Fruit fly (Drosophila melanogaster) whole organism, embryonic: ENCODE results near the gene cnir.

Experiments used
- Antp ChIP-seq: fragments of 200-800 bp; sonication (Bioruptor generic); optimal IDR thresholded peaks from 3 replicates; lab custom pipeline; 2016; ENCODE audit warnings: missing biosample characterization, missing genetic modification characterization
- Bgb ChIP-seq: fragments of 200-800 bp; sonication (Bioruptor generic); IDR thresholded peaks from 2 replicates; pipeline ENCODE4 v1.3.6; 2022; ENCODE audit warnings: missing biosample characterization, missing genetic modification characterization; ENCODE audit not compliant: partially characterized antibody
- CG11093 ChIP-seq: fragments of 200-800 bp; sonication (Bioruptor generic); IDR thresholded peaks from 3 replicates; pipeline ENCODE4 v1.3.6; 2022; ENCODE audit warnings: missing biosample characterization, missing genetic modification characterization
- CG11456 ChIP-seq: fragments of 200-800 bp; sonication (Bioruptor generic); IDR thresholded peaks from 3 replicates; pipeline ENCODE4 v1.3.6; 2022; ENCODE audit warnings: missing biosample characterization, missing genetic modification characterization
- CG11560 ChIP-seq: fragments of 200-800 bp; sonication (Bioruptor generic); IDR thresholded peaks from 3 replicates; pipeline ENCODE4 v1.3.6; 2022; ENCODE audit warnings: missing biosample characterization, missing genetic modification characterization
- CG15269 ChIP-seq: fragments of 200-800 bp; sonication (Bioruptor generic); optimal IDR thresholded peaks from 2 replicates; lab custom pipeline; 2018; ENCODE audit warnings: missing biosample characterization, mild to moderate bottlenecking, missing genetic modification characterization, moderate library complexity
- CG15696 ChIP-seq: fragments of 200-800 bp; sonication (Bioruptor generic); optimal IDR thresholded peaks from 2 replicates; lab custom pipeline; 2019; ENCODE audit warnings: missing biosample characterization, mild to moderate bottlenecking, missing genetic modification characterization, moderate library complexity
- CG16815 ChIP-seq: fragments of 200-800 bp; sonication (Bioruptor generic); optimal IDR thresholded peaks from 3 replicates; lab custom pipeline; 2017; ENCODE audit warnings: missing biosample characterization, mild to moderate bottlenecking, missing genetic modification characterization
- CG17186 ChIP-seq: fragments of 200-800 bp; sonication (Bioruptor generic); optimal IDR thresholded peaks from 3 replicates; lab custom pipeline; 2017; ENCODE audit warnings: missing biosample characterization, missing genetic modification reagents, missing genetic modification characterization
- CG3163 ChIP-seq: fragments of 200-800 bp; sonication (Bioruptor generic); optimal IDR thresholded peaks from 3 replicates; lab custom pipeline; 2016; ENCODE audit warnings: missing biosample characterization, missing genetic modification characterization
- CG34422 ChIP-seq: fragments of 200-800 bp; sonication (Bioruptor generic); IDR thresholded peaks from 3 replicates; pipeline ENCODE4 v1.3.6; 2022; ENCODE audit warnings: missing biosample characterization, missing genetic modification characterization
- CG4820 ChIP-seq: fragments of 200-800 bp; sonication (Bioruptor generic); optimal IDR thresholded peaks from 3 replicates; lab custom pipeline; 2016; ENCODE audit warnings: missing biosample characterization, missing genetic modification characterization
- CG6813 ChIP-seq: fragments of 200-800 bp; sonication (Bioruptor generic); optimal IDR thresholded peaks from 2 replicates; lab custom pipeline; 2017; ENCODE audit warnings: missing biosample characterization, missing genetic modification characterization, mild to moderate bottlenecking, moderate library complexity, missing genetic modification reagents
- CG6854 ChIP-seq: fragments of 200-800 bp; sonication (Bioruptor generic); optimal IDR thresholded peaks from 3 replicates; lab custom pipeline; 2017; ENCODE audit warnings: missing biosample characterization, mild to moderate bottlenecking, missing genetic modification characterization
- Dll ChIP-seq: fragments of 200-800 bp; sonication (Bioruptor generic); IDR thresholded peaks from 4 replicates; pipeline ENCODE4 v1.3.6; 2022; ENCODE audit warnings: missing biosample characterization, missing genetic modification characterization; ENCODE audit not compliant: partially characterized antibody
- Hand ChIP-seq: fragments of 200-800 bp; sonication (Bioruptor generic); optimal IDR thresholded peaks from 2 replicates; lab custom pipeline; 2017; ENCODE audit warnings: mild to moderate bottlenecking, missing biosample characterization, missing genetic modification reagents, missing genetic modification characterization
- HmgZ ChIP-seq: fragments of 200-800 bp; sonication (Bioruptor generic); optimal IDR thresholded peaks from 2 replicates; lab custom pipeline; 2018; ENCODE audit warnings: missing biosample characterization, mild to moderate bottlenecking, missing genetic modification characterization
- MTF-1 ChIP-seq: fragments of 200-800 bp; sonication (Bioruptor generic); optimal IDR thresholded peaks from 2 replicates; lab custom pipeline; 2018; ENCODE audit warnings: missing biosample characterization, mild to moderate bottlenecking, missing genetic modification characterization, borderline replicate concordance
- Med ChIP-seq: fragments of 200-800 bp; sonication (Bioruptor generic); peaks from one replicate; lab custom pipeline; 2016; ENCODE audit warnings: missing biosample characterization, missing genetic modification characterization, mild to moderate bottlenecking, inconsistent platforms, moderate library complexity
- NC2α ChIP-seq: fragments of 200-800 bp; sonication (Bioruptor generic); optimal IDR thresholded peaks from 2 replicates; lab custom pipeline; 2016; ENCODE audit warnings: missing biosample characterization, missing genetic modification characterization
- Opbp ChIP-seq: fragments of 200-800 bp; sonication (Bioruptor generic); IDR thresholded peaks from 3 replicates; pipeline ENCODE4 v1.3.6; 2022; ENCODE audit warnings: missing biosample characterization, missing genetic modification characterization; ENCODE audit not compliant: partially characterized antibody
- Ravus ChIP-seq: fragments of 200-800 bp; sonication (Bioruptor generic); IDR thresholded peaks from 2 replicates; pipeline ENCODE4 v1.3.6; 2022; ENCODE audit warnings: missing biosample characterization, missing genetic modification characterization
- Sin3A ChIP-seq: fragments of >200 bp; optimal IDR thresholded peaks from 2 replicates; lab custom pipeline; 2018
- Vsx1 ChIP-seq: fragments of 200-800 bp; sonication (Bioruptor generic); optimal IDR thresholded peaks from 2 replicates; lab custom pipeline; 2017; ENCODE audit warnings: missing biosample characterization, mild to moderate bottlenecking, missing genetic modification characterization, missing genetic modification reagents
- amos ChIP-seq: fragments of 200-800 bp; sonication (Bioruptor generic); IDR thresholded peaks from 2 replicates; pipeline ENCODE4 v1.3.6; 2022; ENCODE audit warnings: missing biosample characterization, missing genetic modification characterization; ENCODE audit not compliant: partially characterized antibody
- aop ChIP-seq: fragments of 200-800 bp; sonication (Bioruptor generic); IDR thresholded peaks from 2 replicates; pipeline ENCODE4 v1.3.6; 2022; ENCODE audit warnings: missing biosample characterization, missing genetic modification characterization
- cad ChIP-seq: fragments of >200 bp; optimal IDR thresholded peaks from 2 replicates; lab custom pipeline; 2017; ENCODE audit warnings: missing biosample characterization, missing genetic modification characterization
- cas ChIP-seq: fragments of 200-800 bp; sonication (Bioruptor generic); IDR thresholded peaks from 2 replicates; pipeline ENCODE4 v1.3.6; 2022; ENCODE audit warnings: missing biosample characterization, missing genetic modification characterization
- cato ChIP-seq: fragments of 200-800 bp; sonication (Bioruptor generic); optimal IDR thresholded peaks from 2 replicates; lab custom pipeline; 2016; ENCODE audit warnings: missing biosample characterization, missing genetic modification characterization, borderline replicate concordance
- caup ChIP-seq: fragments of 200-800 bp; sonication (Bioruptor generic); optimal IDR thresholded peaks from 3 replicates; lab custom pipeline; 2017; ENCODE audit warnings: missing biosample characterization, mild to moderate bottlenecking, missing genetic modification characterization, moderate library complexity; ENCODE audit not compliant: severe bottlenecking
- chinmo ChIP-seq: fragments of 200-800 bp; sonication (Bioruptor generic); IDR thresholded peaks from 4 replicates; pipeline ENCODE4 v1.3.6; 2022; ENCODE audit warnings: missing biosample characterization, missing genetic modification characterization; ENCODE audit not compliant: partially characterized antibody
- ci ChIP-seq: fragments of 200-800 bp; sonication (Bioruptor generic); IDR thresholded peaks from 3 replicates; pipeline ENCODE4 v1.3.6; 2022; ENCODE audit warnings: missing biosample characterization, missing genetic modification characterization
- corto ChIP-seq: fragments of 200-800 bp; sonication (Bioruptor generic); optimal IDR thresholded peaks from 2 replicates; lab custom pipeline; 2016; ENCODE audit warnings: missing biosample characterization, mild to moderate bottlenecking, missing genetic modification characterization, moderate library complexity
- emc ChIP-seq: fragments of 200-800 bp; sonication (Bioruptor generic); optimal IDR thresholded peaks from 2 replicates; lab custom pipeline; 2016; ENCODE audit warnings: missing biosample characterization, missing genetic modification characterization
- fd3F ChIP-seq: fragments of 200-800 bp; sonication (Bioruptor generic); optimal IDR thresholded peaks from 2 replicates; lab custom pipeline; 2018; ENCODE audit warnings: missing biosample characterization, mild to moderate bottlenecking, missing genetic modification characterization, moderate library complexity
- gfzf ChIP-seq: fragments of 200-800 bp; sonication (Bioruptor generic); optimal IDR thresholded peaks from 2 replicates; lab custom pipeline; 2016; ENCODE audit warnings: missing biosample characterization, mild to moderate bottlenecking, missing genetic modification characterization, moderate library complexity
- gro ChIP-seq: fragments of 200-800 bp; sonication (Bioruptor generic); optimal IDR thresholded peaks from 2 replicates; lab custom pipeline; 2016; ENCODE audit warnings: missing biosample characterization, missing genetic modification characterization
- gt ChIP-seq: fragments of 200-800 bp; sonication (Bioruptor generic); IDR thresholded peaks from 2 replicates; pipeline ENCODE4 v1.3.6; 2022; ENCODE audit warnings: missing biosample characterization, missing genetic modification characterization
- hb ChIP-seq: fragments of 200-800 bp; sonication (Bioruptor generic); IDR thresholded peaks from 3 replicates; pipeline ENCODE4 v1.3.6; 2022; ENCODE audit warnings: missing biosample characterization, missing genetic modification characterization; ENCODE audit not compliant: partially characterized antibody
- inv ChIP-seq: fragments of 200-800 bp; sonication (Bioruptor generic); IDR thresholded peaks from 2 replicates; pipeline ENCODE4 v1.3.6; 2022; ENCODE audit warnings: missing biosample characterization, missing genetic modification characterization; ENCODE audit not compliant: partially characterized antibody
- oc ChIP-seq: fragments of 200-800 bp; sonication (Bioruptor generic); optimal IDR thresholded peaks from 2 replicates; lab custom pipeline; 2018; ENCODE audit warnings: missing biosample characterization, mild to moderate bottlenecking, missing genetic modification characterization, moderate library complexity
- pan ChIP-seq, 4 experiments: fragments of >200 bp in 3 of 4; fragments of 200-800 bp in 1 of 4; sonication (Bioruptor generic) in 1 of 4; optimal IDR thresholded peaks in 3 of 4; IDR thresholded peaks in 1 of 4; 2 replicates each; pipeline versions ENCODE4 v1.3.6 to Lab custom; 2017 to 2022; ENCODE audit warnings: missing biosample characterization in 2 of 4, missing genetic modification characterization in 2 of 4, mixed read lengths in 1 of 4
- peb ChIP-seq: fragments of 200-800 bp; sonication (Bioruptor generic); IDR thresholded peaks from 2 replicates; pipeline ENCODE4 v1.3.6; 2022; ENCODE audit warnings: missing biosample characterization, missing genetic modification characterization
- pfk ChIP-seq: fragments of 200-800 bp; sonication (Bioruptor generic); optimal IDR thresholded peaks from 2 replicates; lab custom pipeline; 2018; ENCODE audit warnings: missing biosample characterization, mild to moderate bottlenecking, missing genetic modification characterization, moderate library complexity
- ro ChIP-seq: fragments of 200-800 bp; sonication (Bioruptor generic); IDR thresholded peaks from 2 replicates; pipeline ENCODE4 v1.3.6; 2022; ENCODE audit warnings: missing biosample characterization, missing genetic modification characterization
- seq ChIP-seq: fragments of 200-800 bp; sonication (Bioruptor generic); IDR thresholded peaks from 2 replicates; pipeline ENCODE4 v1.3.6; 2022; ENCODE audit warnings: missing biosample characterization, missing genetic modification characterization
- slp2 ChIP-seq: fragments of 200-800 bp; sonication (Bioruptor generic); optimal IDR thresholded peaks from 2 replicates; lab custom pipeline; 2016; ENCODE audit warnings: missing biosample characterization, missing genetic modification characterization
- so ChIP-seq: fragments of 200-800 bp; sonication (Bioruptor generic); IDR thresholded peaks from 3 replicates; pipeline ENCODE4 v1.3.6; 2022; ENCODE audit warnings: missing biosample characterization, missing genetic modification characterization
- sug ChIP-seq: fragments of 200-800 bp; optimal IDR thresholded peaks from 2 replicates; lab custom pipeline; 2019; ENCODE audit warnings: missing biosample characterization, mild to moderate bottlenecking, missing genetic modification characterization, moderate library complexity

The cnir gene

DNA sequence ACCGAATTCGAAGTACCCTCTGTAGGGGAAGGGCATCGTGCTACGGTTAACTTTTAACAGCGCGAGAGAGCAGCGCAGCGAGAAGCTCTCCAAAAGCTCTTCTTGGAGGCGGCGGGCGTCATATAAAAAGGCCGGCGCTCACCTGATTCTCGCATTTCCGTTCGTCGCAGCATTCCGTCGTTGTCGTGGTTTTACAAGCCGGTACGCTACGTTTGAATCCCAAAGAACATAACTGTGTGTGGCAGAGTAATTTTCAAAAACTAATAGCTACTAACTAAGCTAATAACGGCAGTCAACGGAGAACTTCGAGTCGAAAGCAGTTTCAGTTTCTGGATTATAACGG lies 16.8 kb upstream of the cnir start, which contains the start of gene FASN1 (continued):
- TF ChIP-seq fd3F (GFP tag; lab: Kevin White, UChicago), result no peak
- TF ChIP-seq CG6854, result peak; percentile 4
- peak; percentile 33 for TF ChIP-seq pfk (GFP tag; lab: Kevin White, UChicago)
- TF ChIP-seq aop, result 0 out of 2 replicates have a peak, but pooled peaks have one; percentile 3
- peak; percentile 11 for TF ChIP-seq NC2α (GFP tag; lab: Kevin White, UChicago)
- TF ChIP-seq CG6813 (GFP tag; lab: Kevin White, UChicago), result peak; percentile 46
- 0 out of 3 replicates have a peak, but pooled peaks have one; percentile 24 for TF ChIP-seq so
- 0 out of 3 replicates have a peak, but pooled peaks have one; percentile 40 for TF ChIP-seq CG11456 (GFP tag; lab: Robert Waterston, UW)
- TF ChIP-seq caup, result peak; percentile 46
- TF ChIP-seq inv (GFP tag; lab: Robert Waterston, UW), result peak; percentile 25; the same call in 1 of the 2 replicates
- no peak for TF ChIP-seq CG17186
- no peak; the same call in 1 of the 2 replicates for TF ChIP-seq seq
- TF ChIP-seq amos (GFP tag; lab: Robert Waterston, UW), result peak; percentile 28; the same call in 1 of the 2 replicates
- no peak for TF ChIP-seq gt
- peak; percentile 40 for TF ChIP-seq sug
- TF ChIP-seq gfzf (GFP tag; lab: Kevin White, UChicago), result no peak
- no peak for TF ChIP-seq HmgZ (tag; lab: Kevin White, UChicago)
- no peak for TF ChIP-seq Vsx1 (GFP tag; lab: Kevin White, UChicago)
- no peak for TF ChIP-seq Dll
- peak; percentile 60; the same call in 1 of the 3 replicates for TF ChIP-seq CG34422 (GFP tag; lab: Robert Waterston, UW)
- TF ChIP-seq cato (GFP tag; lab: Kevin White, UChicago), result no peak
- no peak for TF ChIP-seq cad (GFP tag; lab: Kevin White, UChicago)
- TF ChIP-seq slp2 (GFP tag; lab: Kevin White, UChicago), result no peak
- TF ChIP-seq peb, result 0 out of 2 replicates have a peak, but pooled peaks have one; percentile 21
- no peak for TF ChIP-seq pan (optimal IDR thresholded peaks at IDR 0.05; lab: Kevin White, UChicago)
- no peak for TF ChIP-seq pan (GFP tag; optimal IDR thresholded peaks at IDR 0.05 in 1 of 2, IDR thresholded peaks at IDR 0.05 in 1 of 2)
- no peak for TF ChIP-seq CG4820 (GFP tag; lab: Kevin White, UChicago)
- peak; percentile 61; the same call in 1 of the 2 replicates for TF ChIP-seq Bgb (GFP tag; lab: Robert Waterston, UW)
- TF ChIP-seq cas (GFP tag; lab: Robert Waterston, UW), result no peak
- TF ChIP-seq CG11560 (tag; lab: Robert Waterston, UW), result no peak
- TF ChIP-seq emc, result no peak
- TF ChIP-seq hb (GFP tag; lab: Robert Waterston, UW), result 0 out of 3 replicates have a peak, but pooled peaks have one; percentile 49
- no peak for TF ChIP-seq Ravus
- no peak for TF ChIP-seq CG3163 (GFP tag; lab: Kevin White, UChicago)
- peak; percentile 2; the same call in 1 of the 2 replicates for TF ChIP-seq ro
- TF ChIP-seq MTF-1, result peak; percentile 25
- TF ChIP-seq Antp (GFP tag; lab: Kevin White, UChicago), result peak; percentile 10
- TF ChIP-seq CG15269 (tag; lab: Kevin White, UChicago), result peak; percentile 20
- peak; percentile 92 for TF ChIP-seq Med (GFP tag; lab: Kevin White, UChicago)
- TF ChIP-seq CG15696 (tag; lab: Kevin White, UChicago), result no peak
- 0 out of 3 replicates have a peak, but pooled peaks have one; percentile 22 for TF ChIP-seq Opbp (GFP tag; lab: Robert Waterston, UW)
- TF ChIP-seq Hand (GFP tag; lab: Kevin White, UChicago), result peak; percentile 12
- no peak for TF ChIP-seq Sin3A (lab: Kevin White, UChicago)
- peak; percentile 73 for TF ChIP-seq ci
- TF ChIP-seq CG16815 (GFP tag; lab: Kevin White, UChicago), result no peak
- TF ChIP-seq gro, result peak; percentile 59
- TF ChIP-seq CG11093 (GFP tag; lab: Robert Waterston, UW), result no peak
- TF ChIP-seq chinmo, result 0 out of 4 replicates have a peak, but pooled peaks have one; percentile 60
- TF ChIP-seq oc, result no peak
- no peak for TF ChIP-seq corto (GFP tag; lab: Kevin White, UChicago)
